Worm (Caenorhabditis elegans) whole organism, L1 larva: ENCODE data around the gene C14E2.3.

ENCODE experiments used
- ceh-63 ChIP-seq: fragments of 200-800 bp; sonication (Bioruptor generic); optimal IDR thresholded peaks from 2 replicates; lab custom pipeline; 2018; ENCODE audit warnings: mild to moderate bottlenecking, missing genetic modification characterization, missing compliant biosample characterization
- egl-27 ChIP-seq, 2 experiments: fragments of 150-350 bp in 1 of 2; sonication (generic microtip); optimal IDR thresholded peaks; 3 replicates each; lab custom pipeline; 2017 to 2018; ENCODE audit warnings: missing biosample characterization in 2 of 2, missing genetic modification characterization in 2 of 2, missing genetic modification reagents in 2 of 2
- fkh-8 ChIP-seq: sonication (generic microtip); optimal IDR thresholded peaks from 2 replicates; lab custom pipeline; 2016; ENCODE audit warnings: mild to moderate bottlenecking, missing genetic modification characterization, missing compliant biosample characterization
- isw-1 ChIP-seq: fragments of 200-800 bp; sonication (Bioruptor generic); IDR thresholded peaks from 2 replicates; pipeline ENCODE4 v1.3.6; 2022; ENCODE audit warnings: missing genetic modification characterization, missing compliant biosample characterization
- jun-1 ChIP-seq: fragments of 150-350 bp; optimal IDR thresholded peaks from 2 replicates; lab custom pipeline; 2014; ENCODE audit warnings: missing biosample characterization, missing genetic modification reagents, missing genetic modification characterization
- lsy-2 ChIP-seq, 2 experiments: fragments of 150-350 bp; optimal IDR thresholded peaks; 2 replicates each; lab custom pipeline; 2014; ENCODE audit warnings: missing biosample characterization in 2 of 2, missing genetic modification characterization in 2 of 2
- nhr-237 ChIP-seq: fragments of 150-350 bp; optimal IDR thresholded peaks from 2 replicates; lab custom pipeline; 2014; ENCODE audit warnings: missing biosample characterization, missing genetic modification characterization
- nhr-28 ChIP-seq: fragments of 150-350 bp; optimal IDR thresholded peaks from 2 replicates; lab custom pipeline; 2014; ENCODE audit warnings: missing biosample characterization, missing genetic modification characterization
- nhr-76 ChIP-seq: sonication (generic microtip); optimal IDR thresholded peaks from 2 replicates; lab custom pipeline; 2017; ENCODE audit warnings: missing biosample characterization, missing genetic modification characterization
- pax-3 ChIP-seq: fragments of 200-800 bp; sonication (Bioruptor generic); optimal IDR thresholded peaks from 2 replicates; lab custom pipeline; 2018; ENCODE audit warnings: mild to moderate bottlenecking, missing genetic modification characterization, moderate library complexity, missing compliant biosample characterization
- snpc-4 ChIP-seq: fragments of 150-350 bp; optimal IDR thresholded peaks from 2 replicates; lab custom pipeline; 2014; ENCODE audit warnings: missing biosample characterization, missing genetic modification characterization
- unc-62 ChIP-seq: fragments of 150-350 bp; optimal IDR thresholded peaks from 2 replicates; lab custom pipeline; 2014; ENCODE audit warnings: missing biosample characterization, missing genetic modification reagents, missing genetic modification characterization
- vab-15 ChIP-seq: sonication (generic microtip); optimal IDR thresholded peaks from 2 replicates; lab custom pipeline; 2017; ENCODE audit warnings: missing genotype, mild to moderate bottlenecking, missing genetic modification characterization, missing compliant biosample characterization
- zag-1 ChIP-seq: fragments of 150-350 bp; optimal IDR thresholded peaks from 2 replicates; lab custom pipeline; 2014; ENCODE audit warnings: missing biosample characterization, missing genetic modification characterization

DNA sequence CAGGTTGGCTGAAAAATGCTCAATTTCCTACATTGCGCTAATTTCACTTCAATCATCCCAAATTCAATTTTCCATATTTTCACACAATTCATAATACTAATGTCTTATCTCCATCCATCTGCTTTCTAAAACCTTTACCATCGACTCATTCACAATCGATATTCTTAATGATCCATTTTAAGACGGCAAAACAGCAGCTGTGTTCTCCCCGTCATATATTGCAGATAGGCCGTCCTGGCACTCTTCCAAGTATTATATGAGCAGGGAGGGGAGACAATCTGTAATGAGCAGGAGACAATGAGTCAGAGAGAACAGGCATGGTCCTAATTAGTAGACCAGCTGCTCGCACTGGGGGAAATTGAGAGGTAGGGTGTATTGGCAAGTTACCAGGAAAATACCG, 46.4 kb upstream of the C14E2.3 start:
- no peak for TF ChIP-seq snpc-4
- TF ChIP-seq jun-1 (tag; lab: Kevin White, UChicago), result no peak
- TF ChIP-seq vab-15, result no peak
- TF ChIP-seq nhr-76 (tag; lab: Kevin White, UChicago), result no peak
- TF ChIP-seq lsy-2 (tag; optimal IDR thresholded peaks at IDR 0.05; lab: Kevin White, UChicago), result no peak
- TF ChIP-seq pax-3 (tag; lab: Kevin White, UChicago), result no peak
- TF ChIP-seq isw-1, result no peak
- no peak for TF ChIP-seq egl-27 (tag; optimal IDR thresholded peaks at IDR 0.05; lab: Kevin White, UChicago)
- TF ChIP-seq zag-1 (tag; lab: Kevin White, UChicago), result no peak
- no peak for TF ChIP-seq nhr-237 (tag; lab: Kevin White, UChicago)
- no peak for TF ChIP-seq unc-62
- TF ChIP-seq fkh-8 (tag; lab: Kevin White, UChicago), result no peak
- TF ChIP-seq ceh-63, result no peak
- no peak for TF ChIP-seq nhr-28 (tag; lab: Kevin White, UChicago)
